Worm (Caenorhabditis elegans) whole organism, midembryonic: ENCODE results near the gene plc-3.

ENCODE experiments used
- T22C8.4 ChIP-seq: fragments of 200-800 bp; sonication (Bioruptor generic); IDR thresholded peaks from 2 replicates; pipeline ENCODE4 v1.3.6; 2022; ENCODE audit warnings: missing genetic modification characterization, missing compliant biosample characterization
- cog-1 ChIP-seq: sonication (generic microtip); optimal IDR thresholded peaks from 2 replicates; lab custom pipeline; 2016; ENCODE audit warnings: missing genetic modification characterization, missing compliant biosample characterization
- flt-1 ChIP-seq: fragments of 200-800 bp; sonication (Bioruptor generic); IDR thresholded peaks from 2 replicates; pipeline ENCODE4 v1.3.6; 2022; ENCODE audit warnings: missing genetic modification characterization, missing compliant biosample characterization
- klf-2 ChIP-seq: fragments of 200-800 bp; sonication (Bioruptor generic); conservative IDR thresholded peaks from 2 replicates; pipeline ENCODE4 v1.3.6; 2022; ENCODE audit warnings: missing genetic modification reagents, missing genetic modification characterization, missing compliant biosample characterization
- med-1 ChIP-seq: sonication (generic microtip); optimal IDR thresholded peaks from 2 replicates; lab custom pipeline; 2017; ENCODE audit warnings: missing genetic modification characterization, mild to moderate bottlenecking, missing compliant biosample characterization, antibody characterized with exemption, missing genetic modification reagents; ENCODE audit not compliant: insufficient read depth
- ref-1 ChIP-seq: fragments of 200-800 bp; sonication (Bioruptor generic); conservative IDR thresholded peaks from 2 replicates; pipeline ENCODE4 v1.3.6; 2022; ENCODE audit warnings: missing genetic modification reagents, missing genetic modification characterization, missing compliant biosample characterization
- tab-1 ChIP-seq: fragments of 200-800 bp; sonication (Bioruptor generic); IDR thresholded peaks from 2 replicates; pipeline ENCODE4 v1.3.6; 2022; ENCODE audit warnings: missing genetic modification characterization, missing compliant biosample characterization
- ztf-23 ChIP-seq: fragments of 200-800 bp; sonication (Bioruptor generic); IDR thresholded peaks from 2 replicates; pipeline ENCODE4 v1.3.6; 2022; ENCODE audit warnings: missing genetic modification reagents, missing genetic modification characterization, missing compliant biosample characterization
- ztf-29 ChIP-seq: fragments of 200-800 bp; sonication (Bioruptor generic); IDR thresholded peaks from 2 replicates; pipeline ENCODE4 v1.3.6; 2022; ENCODE audit warnings: missing genetic modification reagents, missing genetic modification characterization, missing compliant biosample characterization

The plc-3 gene

ce11 chrII:10231874-10232273 lies 9.2 kb downstream of the plc-3 start:
- TF ChIP-seq cog-1 (no peak), tab-1 (no peak), klf-2 (GFP tag; lab: Robert Waterston, UW) (no peak), med-1 (no peak), ztf-23 (GFP tag; lab: Robert Waterston, UW) (no peak), ztf-29 (GFP tag; lab: Robert Waterston, UW) (no peak), flt-1 (GFP tag; lab: Robert Waterston, UW) (no peak)

- TF ChIP-seq med-1 (no peak), flt-1 (GFP tag; lab: Robert Waterston, UW) (no peak), ztf-29 (GFP tag; lab: Robert Waterston, UW) (no peak), ref-1 (GFP tag; lab: Robert Waterston, UW) (no peak), cog-1 (no peak), T22C8.4 (GFP tag; lab: Robert Waterston, UW) (no peak), klf-2 (GFP tag; lab: Robert Waterston, UW) (no peak), ztf-23 (GFP tag; lab: Robert Waterston, UW) (no peak), tab-1 (no peak)
Measured at ce11 chrII:10234398-10234797, 11.7 kb downstream of the plc-3 start, which contains the start of gene ubxn-5. Gene ubxn-5, minus strand, starts transcription at chrII:10234498.

- TF ChIP-seq flt-1 (GFP tag; lab: Robert Waterston, UW) (no peak), cog-1 (no peak), med-1 (no peak), tab-1 (no peak), ref-1 (GFP tag; lab: Robert Waterston, UW) (no peak), ztf-23 (GFP tag; lab: Robert Waterston, UW) (no peak), klf-2 (GFP tag; lab: Robert Waterston, UW) (no peak), T22C8.4 (GFP tag; lab: Robert Waterston, UW) (no peak), ztf-29 (GFP tag; lab: Robert Waterston, UW) (no peak)
Measured at ce11 chrII:10239595-10239994, 16.9 kb downstream of the plc-3 start, which contains the start of gene mec-15. Gene mec-15, minus strand, starts transcription at chrII:10239695.

ce11 chrII:10242294-10242693 lies 19.6 kb downstream of the plc-3 start, which contains the start of gene mrps-14:
Gene mrps-14, minus strand, starts transcription at chrII:10242490.
- TF ChIP-seq med-1 = no peak
- TF ChIP-seq ztf-29 (GFP tag; lab: Robert Waterston, UW) = no peak
- TF ChIP-seq klf-2 (GFP tag; lab: Robert Waterston, UW) = no peak
- TF ChIP-seq ref-1 (GFP tag; lab: Robert Waterston, UW) = no peak
- TF ChIP-seq T22C8.4 (GFP tag; lab: Robert Waterston, UW) = no peak
- TF ChIP-seq flt-1 (GFP tag; lab: Robert Waterston, UW) = no peak
- TF ChIP-seq ztf-23 (GFP tag; lab: Robert Waterston, UW) = no peak
- TF ChIP-seq tab-1 = no peak
- no peak for TF ChIP-seq cog-1

- TF ChIP-seq tab-1 (no peak), flt-1 (GFP tag; lab: Robert Waterston, UW) (no peak), klf-2 (GFP tag; lab: Robert Waterston, UW) (no peak), med-1 (no peak)
Measured at ce11 chrII:10245612-10246011, 22.9 kb downstream of the plc-3 start.

- TF ChIP-seq cog-1 = no peak
- no peak for TF ChIP-seq ztf-23 (GFP tag; lab: Robert Waterston, UW)
- no peak for TF ChIP-seq ref-1 (GFP tag; lab: Robert Waterston, UW)
- no peak for TF ChIP-seq flt-1 (GFP tag; lab: Robert Waterston, UW)
- no peak for TF ChIP-seq tab-1
- TF ChIP-seq klf-2 (GFP tag; lab: Robert Waterston, UW) = no peak
- TF ChIP-seq T22C8.4 (GFP tag; lab: Robert Waterston, UW) = no peak
- no peak for TF ChIP-seq med-1
- no peak for TF ChIP-seq ztf-29 (GFP tag; lab: Robert Waterston, UW)
Measured at ce11 chrII:10247154-10247553, 24.5 kb downstream of the plc-3 start.

ce11 chrII:10247594-10248283 lies 25.1 kb downstream of the plc-3 start, which contains the start of gene nrde-2:
Gene nrde-2, minus strand, starts transcription at chrII:10247638.
- TF ChIP-seq ref-1 (GFP tag; lab: Robert Waterston, UW) (peak; percentile 41; the same call in 1 of the 2 replicates), flt-1 (GFP tag; lab: Robert Waterston, UW) (peak; percentile 80), klf-2 (GFP tag; lab: Robert Waterston, UW) (peak; percentile 64; the same call in 1 of the 2 replicates), ztf-23 (GFP tag; lab: Robert Waterston, UW) (peak; percentile 87)

ce11 chrII:10248355-10249041 lies 25.8 kb downstream of the plc-3 start, which contains the start of gene atad-3:
Gene atad-3, plus strand, starts transcription at chrII:10248991.
- TF ChIP-seq flt-1 (GFP tag; lab: Robert Waterston, UW) = peak; percentile 95
- TF ChIP-seq tab-1 = peak; percentile 88
- peak; percentile 97 for TF ChIP-seq ztf-23 (GFP tag; lab: Robert Waterston, UW)
- peak; percentile 96 for TF ChIP-seq klf-2 (GFP tag; lab: Robert Waterston, UW)
- TF ChIP-seq T22C8.4 (GFP tag; lab: Robert Waterston, UW) = peak; percentile 85; the same call in 1 of the 2 replicates
- no peak for TF ChIP-seq med-1
- peak; percentile 79 for TF ChIP-seq ref-1 (GFP tag; lab: Robert Waterston, UW)
- peak; percentile 90 for TF ChIP-seq ztf-29 (GFP tag; lab: Robert Waterston, UW)
- TF ChIP-seq cog-1 = peak; percentile 82

ce11 chrII:10250966-10251365 lies 28.3 kb downstream of the plc-3 start, which contains the start of gene F54B3.1:
Gene F54B3.1, plus strand, starts transcription at chrII:10251266.
- TF ChIP-seq tab-1 (no peak), klf-2 (GFP tag; lab: Robert Waterston, UW) (no peak), med-1 (no peak), ztf-23 (GFP tag; lab: Robert Waterston, UW) (no peak), T22C8.4 (GFP tag; lab: Robert Waterston, UW) (no peak), ztf-29 (GFP tag; lab: Robert Waterston, UW) (no peak), cog-1 (no peak), ref-1 (GFP tag; lab: Robert Waterston, UW) (no peak)
